Worm (Caenorhabditis elegans) whole organism, early embryonic: ENCODE measurements around the gene sri-7.
"Not testable (repeated sequence)": the region's sequence is repeated elsewhere in the genome, so short reads cannot be mapped to it uniquely, and the experiment has no call there.

Source experiments
- B0310.2 ChIP-seq: sonication (generic microtip); optimal IDR thresholded peaks from 2 replicates; lab custom pipeline; 2016; ENCODE audit warnings: mild to moderate bottlenecking, missing genetic modification characterization, missing compliant biosample characterization
- F13C5.2 ChIP-seq: sonication (generic microtip); optimal IDR thresholded peaks from 2 replicates; lab custom pipeline; 2017; ENCODE audit warnings: mild to moderate bottlenecking, missing genetic modification characterization, inconsistent platforms, missing compliant biosample characterization
- aly-1 ChIP-seq: sonication (generic microtip); optimal IDR thresholded peaks from 2 replicates; lab custom pipeline; 2016; ENCODE audit warnings: missing genetic modification characterization, missing compliant biosample characterization
- ama-1 ChIP-seq: fragments of 150-350 bp; optimal IDR thresholded peaks from 2 replicates; lab custom pipeline; 2014
- ceh-13 ChIP-seq: fragments of 200-800 bp; sonication (Bioruptor generic); optimal IDR thresholded peaks from 2 replicates; lab custom pipeline; 2018; ENCODE audit warnings: mild to moderate bottlenecking, missing genetic modification characterization, missing compliant biosample characterization
- ceh-36 ChIP-seq: sonication (generic microtip); optimal IDR thresholded peaks from 2 replicates; lab custom pipeline; 2016; ENCODE audit warnings: missing genetic modification characterization, inconsistent platforms, missing compliant biosample characterization
- ets-7 ChIP-seq: sonication (generic microtip); optimal IDR thresholded peaks from 2 replicates; lab custom pipeline; 2016; ENCODE audit warnings: missing genotype, missing genetic modification characterization, missing compliant biosample characterization
- flt-1 ChIP-seq: fragments of 200-800 bp; sonication (Bioruptor generic); IDR thresholded peaks from 2 replicates; pipeline ENCODE4 v1.3.6; 2022; ENCODE audit warnings: missing genetic modification characterization, missing compliant biosample characterization
- hmbx-1 ChIP-seq: sonication (generic microtip); optimal IDR thresholded peaks from 2 replicates; lab custom pipeline; 2016; ENCODE audit warnings: mild to moderate bottlenecking, missing genetic modification characterization, missing compliant biosample characterization
- hmg-4 ChIP-seq: fragments of 200-800 bp; sonication (Bioruptor generic); optimal IDR thresholded peaks from 2 replicates; lab custom pipeline; 2018; ENCODE audit warnings: mild to moderate bottlenecking, missing genetic modification characterization, missing compliant biosample characterization
- hnd-1 ChIP-seq: sonication (generic microtip); optimal IDR thresholded peaks from 2 replicates; lab custom pipeline; 2016; ENCODE audit warnings: missing genetic modification characterization, missing compliant biosample characterization
- pes-1 ChIP-seq: fragments of 200-800 bp; sonication (Bioruptor generic); IDR thresholded peaks from 2 replicates; pipeline ENCODE4 v1.3.6; 2022; ENCODE audit warnings: missing genetic modification reagents, missing genetic modification characterization, missing compliant biosample characterization
- scrt-1 ChIP-seq: fragments of 200-800 bp; sonication (Bioruptor generic); IDR thresholded peaks from 2 replicates; pipeline ENCODE4 v1.3.6; 2022; ENCODE audit warnings: missing genetic modification characterization, missing compliant biosample characterization
- sea-1 ChIP-seq: fragments of 200-800 bp; sonication (Bioruptor generic); conservative IDR thresholded peaks from 2 replicates; pipeline ENCODE4 v1.3.6; 2022; ENCODE audit warnings: missing genetic modification characterization, missing compliant biosample characterization
- tbx-11 ChIP-seq: fragments of 200-800 bp; sonication (Bioruptor generic); IDR thresholded peaks from 2 replicates; pipeline ENCODE4 v1.3.6; 2022; ENCODE audit warnings: missing genetic modification characterization, missing compliant biosample characterization
- tbx-37 ChIP-seq: fragments of 200-800 bp; sonication (Bioruptor generic); conservative IDR thresholded peaks from 2 replicates; pipeline ENCODE4 v1.3.6; 2022; ENCODE audit warnings: missing genetic modification reagents, missing genetic modification characterization, missing compliant biosample characterization
- tra-4 ChIP-seq: sonication (generic microtip); optimal IDR thresholded peaks from 2 replicates; lab custom pipeline; 2017; ENCODE audit warnings: missing genetic modification characterization, missing compliant biosample characterization

The sri-7 gene

ce11 chrV:15399691-15400377 lies at the start of gene sri-7, which contains the start of gene T06E6.15:
TSS of gene sri-7 (plus strand) at chrV:15400327.
TSS of gene T06E6.15 (minus strand) at chrV:15399791.
- TF ChIP-seq ceh-13 (GFP tag; lab: Kevin White, UChicago) (no peak), hmg-4 (no peak), tbx-11 (no peak), pes-1 (no peak), ets-7 (tag; lab: Kevin White, UChicago) (no peak), flt-1 (GFP tag; lab: Robert Waterston, UW) (no peak), F13C5.2 (no peak), aly-1 (tag; lab: Kevin White, UChicago) (no peak), scrt-1 (GFP tag; lab: Robert Waterston, UW) (no peak), ama-1 (lab: Kevin White, UChicago) (no peak), hnd-1 (no peak), sea-1 (GFP tag; lab: Robert Waterston, UW) (no peak), B0310.2 (tag; lab: Kevin White, UChicago) (no peak), tra-4 (no peak), tbx-37 (no peak)

- TF ChIP-seq scrt-1 (GFP tag; lab: Robert Waterston, UW) (no peak), ceh-13 (GFP tag; lab: Kevin White, UChicago) (no peak), hmg-4 (no peak), sea-1 (GFP tag; lab: Robert Waterston, UW) (no peak), flt-1 (GFP tag; lab: Robert Waterston, UW) (no peak), hmbx-1 (tag; lab: Kevin White, UChicago) (no peak), ama-1 (lab: Kevin White, UChicago) (no peak), tbx-11 (no peak), pes-1 (no peak), tbx-37 (no peak), tra-4 (no peak), B0310.2 (tag; lab: Kevin White, UChicago) (no peak), aly-1 (tag; lab: Kevin White, UChicago) (no peak), hnd-1 (no peak), ceh-36 (tag; lab: Kevin White, UChicago) (no peak), ets-7 (tag; lab: Kevin White, UChicago) (no peak), F13C5.2 (no peak)
Measured at ce11 chrV:15350615-15351014, 49.5 kb upstream of the sri-7 start, which contains the start of gene clec-231. TSS of gene clec-231 (minus strand) at chrV:15350715.

- TF ChIP-seq B0310.2 (tag; lab: Kevin White, UChicago), result no peak
- TF ChIP-seq aly-1 (tag; lab: Kevin White, UChicago), result no peak
- TF ChIP-seq hnd-1, result no peak
- TF ChIP-seq F13C5.2, result no peak
- TF ChIP-seq ama-1 (lab: Kevin White, UChicago), result no peak
- no peak for TF ChIP-seq scrt-1 (GFP tag; lab: Robert Waterston, UW)
- TF ChIP-seq ceh-13 (GFP tag; lab: Kevin White, UChicago), result no peak
- no peak for TF ChIP-seq flt-1 (GFP tag; lab: Robert Waterston, UW)
- TF ChIP-seq ets-7 (tag; lab: Kevin White, UChicago), result no peak
- no peak for TF ChIP-seq ceh-36 (tag; lab: Kevin White, UChicago)
- TF ChIP-seq tbx-11, result no peak
- TF ChIP-seq hmbx-1 (tag; lab: Kevin White, UChicago), result no peak
- no peak for TF ChIP-seq pes-1
- no peak for TF ChIP-seq hmg-4
- no peak for TF ChIP-seq tbx-37
- TF ChIP-seq tra-4, result no peak
- no peak for TF ChIP-seq sea-1 (GFP tag; lab: Robert Waterston, UW)
Measured at ce11 chrV:15352376-15352775, 47.8 kb upstream of the sri-7 start, which contains the start of gene srx-58. TSS of gene srx-58 (plus strand) at chrV:15352676.

ce11 chrV:15354648-15355047 lies 45.5 kb upstream of the sri-7 start, which contains the start of gene C29F3.7:
TSS of gene C29F3.7 (plus strand) at chrV:15354901.
- no peak for TF ChIP-seq B0310.2 (tag; lab: Kevin White, UChicago)
- TF ChIP-seq sea-1 (GFP tag; lab: Robert Waterston, UW), result no peak
- no peak for TF ChIP-seq tra-4
- TF ChIP-seq tbx-11, result no peak
- TF ChIP-seq aly-1 (tag; lab: Kevin White, UChicago), result no peak
- no peak for TF ChIP-seq hnd-1
- no peak for TF ChIP-seq F13C5.2
- no peak for TF ChIP-seq ama-1 (lab: Kevin White, UChicago)
- TF ChIP-seq pes-1, result no peak
- TF ChIP-seq hmbx-1 (tag; lab: Kevin White, UChicago), result no peak
- no peak for TF ChIP-seq ceh-13 (GFP tag; lab: Kevin White, UChicago)
- no peak for TF ChIP-seq ets-7 (tag; lab: Kevin White, UChicago)

ce11 chrV:15361412-15361811 lies 38.7 kb upstream of the sri-7 start, which contains the start of gene ech-1.1:
TSS of gene ech-1.1 (minus strand) at chrV:15361512.
- not testable (repeated sequence) for TF ChIP-seq tbx-11, hnd-1, tbx-37

- TF ChIP-seq F13C5.2 (no peak), sea-1 (GFP tag; lab: Robert Waterston, UW) (no peak), hmbx-1 (tag; lab: Kevin White, UChicago) (no peak), tra-4 (no peak), aly-1 (tag; lab: Kevin White, UChicago) (no peak)
Measured at ce11 chrV:15367770-15368169, 32.4 kb upstream of the sri-7 start.

- TF ChIP-seq ceh-13 (GFP tag; lab: Kevin White, UChicago), result no peak
- TF ChIP-seq tbx-11, result no peak
- TF ChIP-seq F13C5.2, result no peak
- TF ChIP-seq hmg-4, result no peak
- no peak for TF ChIP-seq ets-7 (tag; lab: Kevin White, UChicago)
- no peak for TF ChIP-seq hnd-1
- TF ChIP-seq hmbx-1 (tag; lab: Kevin White, UChicago), result no peak
- no peak for TF ChIP-seq ceh-36 (tag; lab: Kevin White, UChicago)
- no peak for TF ChIP-seq flt-1 (GFP tag; lab: Robert Waterston, UW)
- no peak for TF ChIP-seq pes-1
- no peak for TF ChIP-seq sea-1 (GFP tag; lab: Robert Waterston, UW)
Measured at ce11 chrV:15369707-15370106, 30.4 kb upstream of the sri-7 start, which contains the start of gene nhr-269. TSS of gene nhr-269 (minus strand) at chrV:15369807.
